Fruit fly (Drosophila melanogaster): ENCODE data around the gene CG3552.

DNA sequence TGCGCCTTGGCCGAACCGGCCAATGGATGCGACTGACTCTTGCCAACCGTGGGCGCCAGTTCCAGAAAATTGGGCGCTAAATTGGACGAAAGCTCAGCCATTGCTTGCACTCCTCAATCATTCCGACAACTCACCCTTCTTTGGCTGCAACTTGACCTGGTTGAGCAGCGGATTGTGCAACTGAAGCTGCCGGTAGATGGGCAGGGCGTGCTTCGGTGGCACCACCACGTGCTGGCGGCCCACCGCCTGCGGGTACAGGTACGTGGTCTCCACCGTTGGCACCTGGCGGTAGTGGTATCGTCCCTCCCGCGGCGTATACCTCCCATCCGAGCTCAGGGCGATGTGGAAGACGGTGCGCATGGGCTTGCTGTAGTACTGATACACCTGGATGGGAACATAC is 34.3 kb downstream of the CG3552 start:
- TF ChIP-seq sob (GFP tag; IDR thresholded peaks at IDR 0.05) (no peak), CG18476 (GFP tag; optimal IDR thresholded peaks at IDR 0.05) (no peak)

Data from whole organism, embryonic.